Worm (Caenorhabditis elegans): ENCODE results near the gene chhy-1.
A peak's percentile ranks its signal among the peaks of the same experiment; 100 is the strongest.

chhy-1 gene

ce11 chrII:8566039-8566438 is 51.4 kb downstream of the chhy-1 start, which contains the start of gene stc-1 (continued):
- TF ChIP-seq mdl-1 (tag; optimal IDR thresholded peaks at IDR 0.05), result no peak
- TF ChIP-seq C16A3.4 (tag; optimal IDR thresholded peaks at IDR 0.05), result no peak
- no peak for TF ChIP-seq lin-14 (GFP tag; optimal IDR thresholded peaks at IDR 0.05)
- TF ChIP-seq nhr-19 (GFP tag; conservative IDR thresholded peaks at IDR 0.05), result no peak
- TF ChIP-seq mab-9 (GFP tag; IDR thresholded peaks at IDR 0.05), result no peak
- no peak for TF ChIP-seq swsn-7 (tag; optimal IDR thresholded peaks at IDR 0.05)
- no peak for TF ChIP-seq egl-27 (tag; optimal IDR thresholded peaks at IDR 0.05)
- no peak for TF ChIP-seq ceh-8 (GFP tag; optimal IDR thresholded peaks at IDR 0.05)
- peak; percentile 78 for TF ChIP-seq xbp-1 (tag; optimal IDR thresholded peaks at IDR 0.05)
- peak; percentile 30 for TF ChIP-seq skn-1 (tag; optimal IDR thresholded peaks at IDR 0.05)
- TF ChIP-seq hlh-17 (GFP tag; optimal IDR thresholded peaks at IDR 0.05; ENCODE audit: borderline replicate concordance), result no peak
- no peak for TF ChIP-seq egl-13 (tag; optimal IDR thresholded peaks at IDR 0.05)
- TF ChIP-seq nhr-11 (tag; optimal IDR thresholded peaks at IDR 0.05), result no peak
- TF ChIP-seq zip-4 (GFP tag; optimal IDR thresholded peaks at IDR 0.05), result no peak
- TF ChIP-seq isw-1 (GFP tag; IDR thresholded peaks at IDR 0.05), result no peak
- TF ChIP-seq ztf-11 (tag; optimal IDR thresholded peaks at IDR 0.05), result no peak
- TF ChIP-seq nhr-47 (tag; optimal IDR thresholded peaks at IDR 0.05), result no peak
- TF ChIP-seq pax-3 (tag; optimal IDR thresholded peaks at IDR 0.05), result no peak
- no peak for TF ChIP-seq ets-5 (GFP tag; IDR thresholded peaks at IDR 0.05)
- TF ChIP-seq Y116A8C.19 (tag; optimal IDR thresholded peaks at IDR 0.05; ENCODE audit: borderline replicate concordance), result no peak
- peak; percentile 65 to 86 (median 79) for TF ChIP-seq dpl-1 (GFP tag; optimal IDR thresholded peaks at IDR 0.05)

All from whole organism, L1 larva.